Fruit fly (Drosophila melanogaster) whole organism, wandering third instar larva: ENCODE data around the gene Lip1.

Experiments
- Abd-B ChIP-seq: fragments of >200 bp; optimal IDR thresholded peaks from 2 replicates; lab custom pipeline; 2017; ENCODE audit warnings: missing biosample characterization, missing genetic modification characterization
- CG32264 ChIP-seq: fragments of 200-800 bp; sonication (Bioruptor generic); optimal IDR thresholded peaks from 2 replicates; lab custom pipeline; 2016; ENCODE audit warnings: missing biosample characterization, missing genetic modification characterization
- Dfd ChIP-seq: fragments of >200 bp; optimal IDR thresholded peaks from 2 replicates; lab custom pipeline; 2017; ENCODE audit warnings: missing biosample characterization, missing genetic modification characterization
- Dif ChIP-seq: fragments of 200-275, 200-300 bp; sonication (Bioruptor generic); optimal IDR thresholded peaks from 2 replicates; lab custom pipeline; 2018; ENCODE audit warnings: missing biosample characterization, missing genetic modification characterization; ENCODE audit not compliant: partially characterized antibody
- Hr78 ChIP-seq: fragments of >200 bp; optimal IDR thresholded peaks from 2 replicates; lab custom pipeline; 2017; ENCODE audit warnings: missing biosample characterization, missing genetic modification characterization
- Hr83 ChIP-seq: fragments of 200-300 bp; sonication (Bioruptor generic); optimal IDR thresholded peaks from 2 replicates; lab custom pipeline; 2016; ENCODE audit warnings: missing biosample characterization, mild to moderate bottlenecking, missing genetic modification characterization, moderate library complexity; ENCODE audit not compliant: poor library complexity, severe bottlenecking
- Rel ChIP-seq, 2 experiments: fragments of 200-800 bp; sonication (Bioruptor generic) in 1 of 2; optimal IDR thresholded peaks; 2 replicates in 1 of 2; 3 replicates in 1 of 2; lab custom pipeline; 2016 to 2019; ENCODE audit warnings: mild to moderate bottlenecking in 2 of 2, missing biosample characterization in 2 of 2, missing genetic modification characterization in 2 of 2, moderate library complexity in 1 of 2
- dmrt93B ChIP-seq: fragments of 200-800 bp; sonication (Bioruptor generic); optimal IDR thresholded peaks from 2 replicates; lab custom pipeline; 2018; ENCODE audit warnings: missing biosample characterization, mild to moderate bottlenecking, missing genetic modification characterization
- h ChIP-seq: fragments of 200-800 bp; sonication (Bioruptor generic); optimal IDR thresholded peaks from 3 replicates; lab custom pipeline; 2016; ENCODE audit warnings: missing biosample characterization, mild to moderate bottlenecking, missing genetic modification characterization
- lola ChIP-seq: fragments of >200 bp; optimal IDR thresholded peaks from 2 replicates; lab custom pipeline; 2017; ENCODE audit warnings: missing biosample characterization, missing genetic modification characterization
- pan ChIP-seq: fragments of >200 bp; optimal IDR thresholded peaks from 2 replicates; lab custom pipeline; 2017
- psq ChIP-seq: fragments of 200-800 bp; sonication (Bioruptor generic); optimal IDR thresholded peaks from 3 replicates; lab custom pipeline; 2017; ENCODE audit warnings: missing biosample characterization, mild to moderate bottlenecking, missing genetic modification characterization, moderate library complexity

dm6 chr2L:10693018-10693417, 8.3 kb downstream of the Lip1 start:
- TF ChIP-seq CG32264 (GFP tag; lab: Kevin White, UChicago) (no peak), Hr78 (GFP tag; lab: Kevin White, UChicago) (no peak), pan (lab: Kevin White, UChicago) (no peak), Hr83 (no peak), Rel (GFP tag; optimal IDR thresholded peaks at IDR 0.05; lab: Kevin White, UChicago) (no peak), Rel (tag; optimal IDR thresholded peaks at IDR 0.05; lab: Kevin White, UChicago) (no peak), h (GFP tag; lab: Kevin White, UChicago) (no peak), Dfd (peak; percentile 56), dmrt93B (GFP tag; lab: Kevin White, UChicago) (no peak), lola (GFP tag; lab: Kevin White, UChicago) (no peak), psq (GFP tag; lab: Kevin White, UChicago) (no peak), Dif (no peak), Abd-B (GFP tag; lab: Kevin White, UChicago) (no peak)
